Fruit fly (Drosophila melanogaster) Kc167 (cell line): ENCODE data around the gene CG31459.

Source experiments
- Myc ChIP-seq: fragments of >200 bp; optimal IDR thresholded peaks from 2 replicates; lab custom pipeline; 2017; ENCODE audit warnings: missing external identifiers
- Sin3A ChIP-seq: fragments of >200 bp; optimal IDR thresholded peaks from 2 replicates; lab custom pipeline; 2018; ENCODE audit warnings: missing external identifiers
- h ChIP-seq: fragments of >200 bp; optimal IDR thresholded peaks from 3 replicates; lab custom pipeline; 2018; ENCODE audit warnings: missing external identifiers
- psq ChIP-seq: fragments of >200 bp; optimal IDR thresholded peaks from 2 replicates; lab custom pipeline; 2017; ENCODE audit warnings: missing external identifiers
- ttk ChIP-seq: sonication (Bioruptor generic); optimal IDR thresholded peaks from 2 replicates; lab custom pipeline; 2017; ENCODE audit warnings: missing external identifiers

DNA sequence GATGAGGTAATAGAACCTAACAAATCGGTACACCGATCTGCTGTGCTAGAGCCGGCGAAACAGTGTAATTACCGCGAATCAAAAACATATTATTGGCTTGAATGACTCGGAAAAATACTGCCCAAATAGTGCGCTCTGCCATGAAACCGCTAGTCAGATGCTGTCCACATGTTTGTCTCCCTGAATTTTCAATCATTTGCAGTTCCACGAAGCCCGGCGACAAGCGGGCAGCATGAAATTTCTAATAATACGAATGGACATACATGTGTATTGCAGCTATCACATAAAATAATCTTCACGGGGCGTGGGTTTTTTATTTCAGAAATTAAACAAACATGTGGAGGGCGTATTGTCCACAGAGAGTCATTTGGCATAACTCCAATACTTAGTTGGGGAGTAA, 18.3 kb downstream of the CG31459 start:
- TF ChIP-seq psq (lab: Kevin White, UChicago), result no peak
- TF ChIP-seq Sin3A (lab: Kevin White, UChicago), result no peak
- no peak for TF ChIP-seq ttk (lab: Kevin White, UChicago)
- TF ChIP-seq h (lab: Kevin White, UChicago), result no peak
- no peak for TF ChIP-seq Myc (lab: Kevin White, UChicago)
